Fruit fly (Drosophila melanogaster): ENCODE results near the gene CG17139.

The CG17139 gene

dm6 chr2L:10820405-10820804 is 25.1 kb downstream of the CG17139 start, which contains the start of gene CG17134:
Gene CG17134, plus strand, starts transcription at chr2L:10820705.
- no peak for TF ChIP-seq CG8478 (optimal IDR thresholded peaks at IDR 0.05)
- TF ChIP-seq CTCF (optimal IDR thresholded peaks at IDR 0.05) = no peak

dm6 chr2L:10818807-10819206 is 26.7 kb downstream of the CG17139 start, which contains the start of gene CG6508:
Gene CG6508, plus strand, starts transcription at chr2L:10819107.
- no peak for TF ChIP-seq CTCF (optimal IDR thresholded peaks at IDR 0.05)
- TF ChIP-seq CG8478 (optimal IDR thresholded peaks at IDR 0.05) = no peak

DNA sequence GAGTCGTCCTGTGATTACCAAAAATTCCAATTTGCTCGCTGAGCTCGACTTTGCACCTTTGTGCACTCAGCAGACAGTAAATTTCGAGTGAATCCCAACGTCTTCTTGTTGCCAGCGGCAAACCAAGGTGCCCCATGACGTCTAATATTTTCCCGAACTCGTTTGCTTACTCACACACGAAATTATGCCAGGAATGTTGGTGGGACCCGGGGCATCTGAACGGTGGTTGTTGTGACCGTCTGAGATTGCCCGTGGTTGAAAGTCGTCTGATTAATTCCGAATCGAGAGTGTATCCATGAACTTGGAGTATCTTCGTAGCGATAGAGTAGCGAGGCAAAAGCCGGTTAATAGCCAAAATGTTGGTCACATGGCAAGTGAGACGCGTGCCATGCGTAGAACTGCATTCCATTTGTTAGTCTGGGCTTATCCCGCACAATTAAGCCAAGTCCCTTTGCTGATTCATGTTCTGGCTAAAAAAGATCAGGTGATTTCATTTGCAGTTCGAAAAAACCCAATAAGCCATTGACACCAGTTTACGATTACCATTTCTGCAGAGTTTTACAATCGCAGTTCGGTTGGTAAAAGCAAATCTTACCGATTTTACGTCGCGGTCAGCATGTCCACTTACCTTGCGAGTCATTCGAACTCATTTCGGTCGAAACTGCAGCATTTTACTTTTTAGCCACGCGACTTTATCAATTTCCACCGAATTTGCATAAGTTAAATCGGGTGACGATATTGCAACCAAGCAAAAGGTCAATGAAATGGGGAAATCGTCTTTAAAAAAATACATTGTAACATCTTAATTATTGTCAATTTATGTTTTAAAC is 43.3 kb downstream of the CG17139 start:
- no peak for TF ChIP-seq CTCF (optimal IDR thresholded peaks at IDR 0.05)
- no peak for TF ChIP-seq CG8478 (optimal IDR thresholded peaks at IDR 0.05)

dm6 chr2L:10800877-10801719 is 44.4 kb downstream of the CG17139 start, which contains the start of gene CG31869:
Gene CG31869, minus strand, starts transcription at chr2L:10801109.
- TF ChIP-seq CG8478 (optimal IDR thresholded peaks at IDR 0.05) = no peak
- TF ChIP-seq CTCF (optimal IDR thresholded peaks at IDR 0.05) = no peak

dm6 chr2L:10795731-10796130 is 49.7 kb downstream of the CG17139 start:
- no peak for TF ChIP-seq CTCF (optimal IDR thresholded peaks at IDR 0.05)
- TF ChIP-seq CG8478 (optimal IDR thresholded peaks at IDR 0.05) = no peak

- TF ChIP-seq CG8478 (optimal IDR thresholded peaks at IDR 0.05) (no peak), CTCF (optimal IDR thresholded peaks at IDR 0.05) (no peak)
Observed at dm6 chr2L:10794032-10794431, 51.4 kb downstream of the CG17139 start.

All from S2 (cell line).